Worm (Caenorhabditis elegans): ENCODE measurements around the gene ZK637.12.

The ZK637.12 gene

DNA sequence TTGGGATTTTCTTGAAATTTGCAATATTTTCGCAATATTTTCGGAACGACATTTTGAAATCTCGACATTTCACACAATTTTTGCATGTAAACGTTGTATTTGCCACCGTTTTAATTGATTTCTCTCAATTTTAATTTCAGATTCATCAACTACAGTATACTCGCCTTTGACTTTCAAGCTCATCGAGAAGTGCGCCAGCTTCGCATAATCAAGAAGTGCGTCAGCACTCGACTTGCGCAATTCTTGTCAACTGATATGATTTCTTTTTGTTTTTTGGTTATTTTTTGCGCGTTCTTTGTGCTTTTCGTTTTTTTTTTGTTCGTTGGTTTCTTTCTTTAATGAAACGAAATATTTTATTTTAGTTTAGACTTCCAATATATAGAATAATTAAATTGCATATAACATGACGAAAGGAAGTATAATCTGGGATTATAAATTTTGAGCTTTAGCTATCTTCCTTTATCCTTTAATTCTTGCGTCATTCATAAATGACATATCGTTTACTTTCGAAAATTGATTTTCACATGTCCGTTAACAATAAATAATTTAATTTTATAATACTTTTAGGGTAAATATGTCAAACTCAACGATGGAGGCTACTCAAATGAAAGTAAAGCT is 36.7 kb upstream of the ZK637.12 start, which contains the start of gene famh-136:
Gene famh-136, plus strand, starts transcription at position 568 of the 618 bp plus-strand sequence.
- TF ChIP-seq M03D4.4 (tag; optimal IDR thresholded peaks at IDR 0.05) (peak; percentile 61), drap-1 (GFP tag; optimal IDR thresholded peaks at IDR 0.05) (no peak), unc-62 (GFP tag; optimal IDR thresholded peaks at IDR 0.05) (no peak), mab-5 (tag; optimal IDR thresholded peaks at IDR 0.05) (no peak), tbx-8 (GFP tag; optimal IDR thresholded peaks at IDR 0.05) (no peak), nhr-2 (tag; optimal IDR thresholded peaks at IDR 0.05) (no peak), mls-2 (tag; optimal IDR thresholded peaks at IDR 0.05) (peak; percentile 30), lsy-2 (tag; optimal IDR thresholded peaks at IDR 0.05) (peak; percentile 80), elt-1 (tag; optimal IDR thresholded peaks at IDR 0.05; ENCODE audit: borderline replicate concordance, insufficient read depth) (no peak), ceh-39 (tag; optimal IDR thresholded peaks at IDR 0.05) (no peak), sptf-1 (tag; optimal IDR thresholded peaks at IDR 0.05) (peak; percentile 78), ceh-43 (GFP tag; optimal IDR thresholded peaks at IDR 0.05) (peak; percentile 33), mep-1 (tag; optimal IDR thresholded peaks at IDR 0.05) (peak; percentile 89), ztf-11 (tag; optimal IDR thresholded peaks at IDR 0.05) (no peak), nhr-237 (tag; optimal IDR thresholded peaks at IDR 0.05) (peak; percentile 44), ces-1 (GFP tag; optimal IDR thresholded peaks at IDR 0.05) (peak; percentile 58), lin-13 (tag; optimal IDR thresholded peaks at IDR 0.05) (peak; percentile 81), cnd-1 (tag; optimal IDR thresholded peaks at IDR 0.05) (peak; percentile 11)

DNA sequence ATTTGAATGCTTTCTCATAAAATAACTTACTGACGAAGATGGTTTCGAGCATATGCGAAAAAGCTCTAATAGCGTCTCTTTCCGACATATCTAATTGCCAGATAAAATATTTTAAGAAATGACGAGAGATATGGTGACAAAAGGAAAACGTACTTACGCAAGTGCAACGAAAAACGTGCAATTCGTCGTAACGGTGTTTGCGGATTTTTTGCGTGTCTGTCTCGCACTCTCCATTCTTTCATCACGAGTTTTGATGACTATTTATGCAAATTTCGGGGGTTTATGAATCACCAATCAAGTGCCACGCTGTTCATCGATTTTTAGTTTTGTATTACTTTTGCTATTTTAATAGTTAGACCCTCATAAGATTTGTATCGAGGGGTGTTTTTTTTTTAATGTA is 35.1 kb upstream of the ZK637.12 start, which contains the start of gene ZK637.14:
Gene ZK637.14, minus strand, starts transcription at position 201 of the 400 bp plus-strand sequence.
- peak; percentile 42 for TF ChIP-seq mep-1 (tag; optimal IDR thresholded peaks at IDR 0.05)
- TF ChIP-seq nhr-76 (tag; optimal IDR thresholded peaks at IDR 0.05) = no peak
- TF ChIP-seq sptf-1 (tag; optimal IDR thresholded peaks at IDR 0.05) = no peak
- TF ChIP-seq zip-8 (tag; optimal IDR thresholded peaks at IDR 0.05) = no peak
- peak; percentile 25 for TF ChIP-seq lin-13 (tag; optimal IDR thresholded peaks at IDR 0.05)
- TF ChIP-seq M03D4.4 (tag; optimal IDR thresholded peaks at IDR 0.05) = no peak
- TF ChIP-seq ham-2 (GFP tag; optimal IDR thresholded peaks at IDR 0.05) = no peak
- no peak for TF ChIP-seq unc-62 (GFP tag; optimal IDR thresholded peaks at IDR 0.05)
- no peak for TF ChIP-seq blmp-1 (tag; optimal IDR thresholded peaks at IDR 0.05)
- TF ChIP-seq cnd-1 (tag; optimal IDR thresholded peaks at IDR 0.05) = no peak
- no peak for TF ChIP-seq sem-2 (GFP tag; optimal IDR thresholded peaks at IDR 0.05)
- peak; percentile 56 for TF ChIP-seq pha-4 (tag; optimal IDR thresholded peaks at IDR 0.05)
- peak; percentile 54 for TF ChIP-seq unc-120 (tag; optimal IDR thresholded peaks at IDR 0.05; ENCODE audit: poor library complexity, severe bottlenecking)
- no peak for TF ChIP-seq nhr-28 (tag; optimal IDR thresholded peaks at IDR 0.05)
- TF ChIP-seq elt-3 (tag; optimal IDR thresholded peaks at IDR 0.05) = no peak
- no peak for TF ChIP-seq lin-32 (GFP tag; optimal IDR thresholded peaks at IDR 0.05)
- no peak for TF ChIP-seq ceh-43 (GFP tag; optimal IDR thresholded peaks at IDR 0.05)
- no peak for TF ChIP-seq flh-1 (GFP tag; optimal IDR thresholded peaks at IDR 0.05)
- no peak for TF ChIP-seq drap-1 (GFP tag; optimal IDR thresholded peaks at IDR 0.05)
- no peak for TF ChIP-seq mab-5 (tag; optimal IDR thresholded peaks at IDR 0.05)
- TF ChIP-seq ceh-39 (tag; optimal IDR thresholded peaks at IDR 0.05) = no peak
- TF ChIP-seq tbx-8 (GFP tag; optimal IDR thresholded peaks at IDR 0.05) = no peak
- TF ChIP-seq nhr-12 (tag; optimal IDR thresholded peaks at IDR 0.05) = no peak
- no peak for TF ChIP-seq ceh-83 (GFP tag; optimal IDR thresholded peaks at IDR 0.05)
- TF ChIP-seq lsy-2 (tag; optimal IDR thresholded peaks at IDR 0.05) = peak; percentile 57
- no peak for TF ChIP-seq mls-2 (tag; optimal IDR thresholded peaks at IDR 0.05)
- TF ChIP-seq unc-39 (tag; optimal IDR thresholded peaks at IDR 0.05) = no peak
- TF ChIP-seq nhr-2 (tag; optimal IDR thresholded peaks at IDR 0.05) = no peak
- no peak for TF ChIP-seq hlh-1 (tag; optimal IDR thresholded peaks at IDR 0.05)
- TF ChIP-seq ces-1 (GFP tag; optimal IDR thresholded peaks at IDR 0.05) = peak; percentile 76
- no peak for TF ChIP-seq snpc-4 (tag; optimal IDR thresholded peaks at IDR 0.05)
- TF ChIP-seq elt-1 (tag; optimal IDR thresholded peaks at IDR 0.05; ENCODE audit: borderline replicate concordance, insufficient read depth) = no peak
- TF ChIP-seq nhr-237 (tag; optimal IDR thresholded peaks at IDR 0.05) = peak; percentile 30
- TF ChIP-seq ztf-11 (tag; optimal IDR thresholded peaks at IDR 0.05) = no peak
- no peak for TF ChIP-seq bed-3 (GFP tag; optimal IDR thresholded peaks at IDR 0.05)

DNA sequence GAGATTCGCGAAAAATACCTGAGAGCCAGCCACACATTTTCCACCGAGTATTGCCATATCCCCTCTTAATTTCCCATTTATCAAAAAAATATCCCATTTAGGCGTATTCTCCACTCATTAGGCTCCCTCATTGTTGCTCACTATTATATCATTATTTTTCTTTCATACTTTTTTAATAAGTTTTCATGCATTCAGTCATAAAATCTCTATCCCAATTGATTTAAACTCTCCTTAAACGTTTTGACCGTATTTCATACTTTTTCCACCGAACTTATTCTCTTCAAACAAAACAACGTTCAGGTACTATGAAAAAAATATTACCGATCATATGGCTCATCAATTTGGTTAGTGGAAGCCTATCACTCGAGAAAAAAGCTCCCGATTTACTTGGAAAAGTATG is 34.1 kb upstream of the ZK637.12 start, which contains the start of gene lnkn-1:
Gene lnkn-1, plus strand, starts transcription at position 301 of the 400 bp plus-strand sequence.
- TF ChIP-seq ces-1 (GFP tag; optimal IDR thresholded peaks at IDR 0.05) (no peak), snpc-4 (tag; optimal IDR thresholded peaks at IDR 0.05) (no peak), nhr-28 (tag; optimal IDR thresholded peaks at IDR 0.05) (no peak), blmp-1 (tag; optimal IDR thresholded peaks at IDR 0.05) (no peak), nhr-12 (tag; optimal IDR thresholded peaks at IDR 0.05) (no peak), sptf-1 (tag; optimal IDR thresholded peaks at IDR 0.05) (no peak), lsy-2 (tag; optimal IDR thresholded peaks at IDR 0.05) (no peak), unc-62 (GFP tag; optimal IDR thresholded peaks at IDR 0.05) (no peak), unc-39 (tag; optimal IDR thresholded peaks at IDR 0.05) (no peak), nhr-237 (tag; optimal IDR thresholded peaks at IDR 0.05) (no peak), unc-120 (tag; optimal IDR thresholded peaks at IDR 0.05; ENCODE audit: poor library complexity, severe bottlenecking) (no peak)

Data from whole organism, mixed stage, embryonic.